Fruit fly (Drosophila melanogaster) whole organism, embryonic: Measurements from ENCODE around the gene ImpE3.
A peak's percentile ranks its signal among the peaks of the same experiment; 100 is the strongest.

Experiments
- CG12155 ChIP-seq: fragments of 200-800 bp; sonication (Bioruptor generic); optimal IDR thresholded peaks from 3 replicates; lab custom pipeline; 2016; ENCODE audit warnings: missing biosample characterization, missing genetic modification characterization
- CG12769 ChIP-seq: fragments of 200-800 bp; sonication (Bioruptor generic); optimal IDR thresholded peaks from 2 replicates; lab custom pipeline; 2019; ENCODE audit warnings: missing biosample characterization, mild to moderate bottlenecking, missing genetic modification characterization, moderate library complexity
- CG12942 ChIP-seq: fragments of 200-800 bp; sonication (Bioruptor generic); optimal IDR thresholded peaks from 3 replicates; lab custom pipeline; 2016; ENCODE audit warnings: missing biosample characterization, missing genetic modification characterization
- CG13775 ChIP-seq: fragments of 200-800 bp; sonication (Bioruptor generic); optimal IDR thresholded peaks from 3 replicates; lab custom pipeline; 2017; ENCODE audit warnings: missing biosample characterization, mild to moderate bottlenecking, missing genetic modification characterization
- CG15073 ChIP-seq: fragments of 200-800 bp; sonication (Bioruptor generic); optimal IDR thresholded peaks from 2 replicates; lab custom pipeline; 2016; ENCODE audit warnings: missing biosample characterization, missing genetic modification characterization
- CG17186 ChIP-seq: fragments of 200-800 bp; sonication (Bioruptor generic); optimal IDR thresholded peaks from 3 replicates; lab custom pipeline; 2017; ENCODE audit warnings: missing biosample characterization, missing genetic modification reagents, missing genetic modification characterization
- CG17612 ChIP-seq: fragments of 200-800 bp; sonication (Bioruptor generic); IDR thresholded peaks from 2 replicates; pipeline ENCODE4 v1.3.6; 2022; ENCODE audit warnings: missing biosample characterization, missing genetic modification characterization
- CG18476 ChIP-seq: fragments of 200-800 bp; sonication (Bioruptor generic); optimal IDR thresholded peaks from 2 replicates; lab custom pipeline; 2016; ENCODE audit warnings: missing biosample characterization, mild to moderate bottlenecking, missing genetic modification characterization
- CG2889 ChIP-seq: fragments of 200-800 bp; sonication (Bioruptor generic); IDR thresholded peaks from 3 replicates; pipeline ENCODE4 v1.3.6; 2022; ENCODE audit warnings: missing biosample characterization, missing genetic modification characterization
- CG30431 ChIP-seq: fragments of 200-800 bp; sonication (Bioruptor generic); optimal IDR thresholded peaks from 2 replicates; lab custom pipeline; 2017; ENCODE audit warnings: missing biosample characterization, missing genetic modification characterization
- CG31388 ChIP-seq: fragments of 200-800 bp; sonication (Bioruptor generic); optimal IDR thresholded peaks from 2 replicates; lab custom pipeline; 2016; ENCODE audit warnings: missing biosample characterization, missing genetic modification characterization
- CG32532 ChIP-seq: fragments of 200-800 bp; sonication (Bioruptor generic); IDR thresholded peaks from 2 replicates; pipeline ENCODE4 v1.3.6; 2022; ENCODE audit warnings: missing biosample characterization, missing genetic modification characterization
- CG32767 ChIP-seq: fragments of 200-800 bp; sonication (Bioruptor generic); IDR thresholded peaks from 2 replicates; pipeline ENCODE4 v1.3.6; 2022; ENCODE audit warnings: missing biosample characterization, missing genetic modification characterization
- CG4404 ChIP-seq: fragments of 200-800 bp; sonication (Bioruptor generic); IDR thresholded peaks from 2 replicates; pipeline ENCODE4 v1.3.6; 2022; ENCODE audit warnings: missing biosample characterization, missing genetic modification characterization
- CG4617 ChIP-seq: fragments of 200-800 bp; sonication (Bioruptor generic); optimal IDR thresholded peaks from 3 replicates; lab custom pipeline; 2016; ENCODE audit warnings: missing biosample characterization, missing genetic modification characterization, borderline replicate concordance
- CG6254 ChIP-seq: fragments of 200-800 bp; sonication (Bioruptor generic); optimal IDR thresholded peaks from 3 replicates; lab custom pipeline; 2017; ENCODE audit warnings: mild to moderate bottlenecking, missing biosample characterization, missing genetic modification reagents, missing genetic modification characterization
- CG7372 ChIP-seq: fragments of 200-800 bp; sonication (Bioruptor generic); IDR thresholded peaks from 2 replicates; pipeline ENCODE4 v1.3.6; 2022; ENCODE audit warnings: missing biosample characterization, missing genetic modification characterization
- CG7928 ChIP-seq: fragments of 200-800 bp; sonication (Bioruptor generic); optimal IDR thresholded peaks from 2 replicates; lab custom pipeline; 2017; ENCODE audit warnings: missing biosample characterization, mild to moderate bottlenecking, missing genetic modification characterization
- CG8089 ChIP-seq: fragments of 200-800 bp; sonication (Bioruptor generic); optimal IDR thresholded peaks from 3 replicates; lab custom pipeline; 2016; ENCODE audit warnings: missing biosample characterization, missing genetic modification characterization
- Doc2 ChIP-seq: fragments of 200-800 bp; sonication (Bioruptor generic); IDR thresholded peaks from 2 replicates; pipeline ENCODE4 v1.3.6; 2022; ENCODE audit warnings: missing biosample characterization, missing genetic modification characterization
- Fer3 ChIP-seq: fragments of 200-800 bp; sonication (Bioruptor generic); optimal IDR thresholded peaks from 2 replicates; lab custom pipeline; 2018; ENCODE audit warnings: missing biosample characterization, mild to moderate bottlenecking, missing genetic modification characterization, moderate library complexity
- Lhr ChIP-seq: fragments of 200-800 bp; sonication (Bioruptor generic); optimal IDR thresholded peaks from 3 replicates; lab custom pipeline; 2017; ENCODE audit warnings: mild to moderate bottlenecking, missing biosample characterization, missing genetic modification reagents, missing genetic modification characterization
- Lim3 ChIP-seq: fragments of 200-800 bp; sonication (Bioruptor generic); IDR thresholded peaks from 2 replicates; pipeline ENCODE4 v1.3.6; 2022; ENCODE audit warnings: missing biosample characterization, missing genetic modification characterization
- Mes4 ChIP-seq: fragments of 200-800 bp; sonication (Bioruptor generic); optimal IDR thresholded peaks from 2 replicates; lab custom pipeline; 2016; ENCODE audit warnings: missing biosample characterization, missing genetic modification characterization
- Opbp ChIP-seq: fragments of 200-800 bp; sonication (Bioruptor generic); IDR thresholded peaks from 3 replicates; pipeline ENCODE4 v1.3.6; 2022; ENCODE audit warnings: missing biosample characterization, missing genetic modification characterization; ENCODE audit not compliant: partially characterized antibody
- Sox100B ChIP-seq: fragments of 200-800 bp; sonication (Bioruptor generic); optimal IDR thresholded peaks from 3 replicates; lab custom pipeline; 2018; ENCODE audit warnings: missing biosample characterization, mild to moderate bottlenecking, missing genetic modification characterization
- bbx ChIP-seq: fragments of 200-800 bp; sonication (Bioruptor generic); IDR thresholded peaks from 2 replicates; pipeline ENCODE4 v1.3.6; 2022; ENCODE audit warnings: missing biosample characterization, missing genetic modification characterization; ENCODE audit not compliant: partially characterized antibody
- bcd ChIP-seq: fragments of 200-800 bp; sonication (Bioruptor generic); optimal IDR thresholded peaks from 2 replicates; lab custom pipeline; 2017; ENCODE audit warnings: missing biosample characterization, mild to moderate bottlenecking, missing genetic modification characterization
- cad ChIP-seq: fragments of >200 bp; optimal IDR thresholded peaks from 2 replicates; lab custom pipeline; 2017; ENCODE audit warnings: missing biosample characterization, missing genetic modification characterization
- caup ChIP-seq: fragments of 200-800 bp; sonication (Bioruptor generic); optimal IDR thresholded peaks from 3 replicates; lab custom pipeline; 2017; ENCODE audit warnings: missing biosample characterization, mild to moderate bottlenecking, missing genetic modification characterization, moderate library complexity; ENCODE audit not compliant: severe bottlenecking
- da ChIP-seq: fragments of 200-800 bp; sonication (Bioruptor generic); optimal IDR thresholded peaks from 2 replicates; lab custom pipeline; 2016; ENCODE audit warnings: missing biosample characterization, missing genetic modification characterization
- danr ChIP-seq: fragments of 200-800 bp; sonication (Bioruptor generic); IDR thresholded peaks from 2 replicates; pipeline ENCODE4 v1.3.6; 2022; ENCODE audit warnings: missing biosample characterization, missing genetic modification characterization
- dati ChIP-seq: fragments of 200-800 bp; sonication (Bioruptor generic); IDR thresholded peaks from 2 replicates; pipeline ENCODE4 v1.3.6; 2022; ENCODE audit warnings: missing biosample characterization, missing genetic modification characterization
- dpn ChIP-seq, 2 experiments: fragments of 200-800 bp; sonication (Bioruptor generic); optimal IDR thresholded peaks; 3 replicates each; lab custom pipeline; 2016; ENCODE audit warnings: missing biosample characterization in 2 of 2, missing genetic modification characterization in 2 of 2
- ems ChIP-seq: fragments of 200-800 bp; sonication (Bioruptor generic); optimal IDR thresholded peaks from 3 replicates; lab custom pipeline; 2016; ENCODE audit warnings: missing biosample characterization, missing genetic modification characterization
- exex ChIP-seq: fragments of 200-800 bp; sonication (Bioruptor generic); optimal IDR thresholded peaks from 4 replicates; lab custom pipeline; 2018; ENCODE audit warnings: missing biosample characterization, mild to moderate bottlenecking, missing genetic modification characterization, moderate library complexity
- fru ChIP-seq: fragments of >200 bp; optimal IDR thresholded peaks from 2 replicates; lab custom pipeline; 2017
- gcm2 ChIP-seq: fragments of 200-800 bp; sonication (Bioruptor generic); optimal IDR thresholded peaks from 2 replicates; lab custom pipeline; 2016; ENCODE audit warnings: missing biosample characterization, missing genetic modification characterization
- inv ChIP-seq: fragments of 200-800 bp; sonication (Bioruptor generic); IDR thresholded peaks from 2 replicates; pipeline ENCODE4 v1.3.6; 2022; ENCODE audit warnings: missing biosample characterization, missing genetic modification characterization; ENCODE audit not compliant: partially characterized antibody
- nerfin-1 ChIP-seq: fragments of 200-800 bp; sonication (Bioruptor generic); optimal IDR thresholded peaks from 3 replicates; lab custom pipeline; 2019; ENCODE audit warnings: missing biosample characterization, mild to moderate bottlenecking, missing genetic modification characterization, moderate library complexity
- peb ChIP-seq: fragments of 200-800 bp; sonication (Bioruptor generic); IDR thresholded peaks from 2 replicates; pipeline ENCODE4 v1.3.6; 2022; ENCODE audit warnings: missing biosample characterization, missing genetic modification characterization
- rib ChIP-seq: fragments of 200-800 bp; sonication (Bioruptor generic); IDR thresholded peaks from 2 replicates; pipeline ENCODE4 v1.3.6; 2022; ENCODE audit warnings: missing biosample characterization, missing genetic modification characterization
- sens-2 ChIP-seq: fragments of 200-800 bp; sonication (Bioruptor generic); IDR thresholded peaks from 2 replicates; pipeline ENCODE4 v1.3.6; 2022; ENCODE audit warnings: missing biosample characterization, missing genetic modification characterization
- seq ChIP-seq: fragments of 200-800 bp; sonication (Bioruptor generic); IDR thresholded peaks from 2 replicates; pipeline ENCODE4 v1.3.6; 2022; ENCODE audit warnings: missing biosample characterization, missing genetic modification characterization
- sim ChIP-seq: fragments of 200-800 bp; sonication (Bioruptor generic); IDR thresholded peaks from 2 replicates; pipeline ENCODE4 v1.3.6; 2022; ENCODE audit warnings: missing biosample characterization, missing genetic modification characterization
- sna ChIP-seq: fragments of 200-800 bp; sonication (Bioruptor generic); IDR thresholded peaks from 2 replicates; pipeline ENCODE4 v1.3.6; 2022; ENCODE audit warnings: missing biosample characterization, missing genetic modification characterization; ENCODE audit not compliant: partially characterized antibody
- so ChIP-seq: fragments of 200-800 bp; sonication (Bioruptor generic); IDR thresholded peaks from 3 replicates; pipeline ENCODE4 v1.3.6; 2022; ENCODE audit warnings: missing biosample characterization, missing genetic modification characterization
- stwl ChIP-seq: fragments of 200-800 bp; sonication (Bioruptor generic); optimal IDR thresholded peaks from 3 replicates; lab custom pipeline; 2018; ENCODE audit warnings: missing biosample characterization, mild to moderate bottlenecking, missing genetic modification characterization, moderate library complexity
- tll ChIP-seq, 2 experiments: fragments of 200-800 bp in 1 of 2; fragments of >200 bp in 1 of 2; sonication (Bioruptor generic) in 1 of 2; optimal IDR thresholded peaks; 2 replicates each; lab custom pipeline; 2017 to 2019; ENCODE audit warnings: missing biosample characterization in 2 of 2, missing genetic modification characterization in 2 of 2, mild to moderate bottlenecking in 1 of 2, moderate library complexity in 1 of 2
- unpg ChIP-seq: fragments of 200-800 bp; sonication (Bioruptor generic); optimal IDR thresholded peaks from 3 replicates; lab custom pipeline; 2018; ENCODE audit warnings: missing biosample characterization, mild to moderate bottlenecking, missing genetic modification characterization, moderate library complexity

Gene ImpE3

dm6 chr3R:8001074-8001669 is 28.2 kb downstream of the ImpE3 start, which contains the start of the genes Kmn2 and CG2698 (continued):
- TF ChIP-seq Lim3 (GFP tag; lab: Robert Waterston, UW) = peak; percentile 96
- peak; percentile 84 for TF ChIP-seq ems (GFP tag; lab: Kevin White, UChicago)
- peak; percentile 96 for TF ChIP-seq Fer3 (tag; lab: Kevin White, UChicago)
- peak; percentile 96 for TF ChIP-seq bcd (GFP tag; lab: Kevin White, UChicago)
- peak; percentile 48 for TF ChIP-seq da
- peak; percentile 96 for TF ChIP-seq caup
- TF ChIP-seq unpg = peak; percentile 95
- TF ChIP-seq CG17186 = peak; percentile 48
- TF ChIP-seq CG7372 = peak; percentile 97
- TF ChIP-seq CG31388 = peak; percentile 90
- peak; percentile 97 for TF ChIP-seq CG4404 (GFP tag; lab: Robert Waterston, UW)
- TF ChIP-seq Mes4 = peak; percentile 61
- TF ChIP-seq CG32767 (GFP tag; lab: Robert Waterston, UW) = peak; percentile 97
- TF ChIP-seq CG18476 (GFP tag; lab: Kevin White, UChicago) = peak; percentile 95
- TF ChIP-seq CG13775 = peak; percentile 94
- peak; percentile 86 for TF ChIP-seq dati (GFP tag; lab: Robert Waterston, UW)
- peak; percentile 96 for TF ChIP-seq sim (GFP tag; lab: Robert Waterston, UW)
- TF ChIP-seq seq (GFP tag; lab: Robert Waterston, UW) = peak; percentile 97
- TF ChIP-seq CG12155 (GFP tag; lab: Kevin White, UChicago) = peak; percentile 93
- TF ChIP-seq CG7928 = peak; percentile 86
- TF ChIP-seq fru (lab: Kevin White, UChicago) = no peak
- TF ChIP-seq stwl (tag; lab: Kevin White, UChicago) = peak; percentile 90
- peak; percentile 93 for TF ChIP-seq Sox100B (GFP tag; lab: Kevin White, UChicago)
- TF ChIP-seq CG30431 = peak; percentile 91
- TF ChIP-seq bbx = peak; percentile 48; the same call in 1 of the 2 replicates
- 0 out of 3 replicates have a peak, but pooled peaks have one; percentile 31 for TF ChIP-seq Opbp (GFP tag; lab: Robert Waterston, UW)
- peak; percentile 95 for TF ChIP-seq CG17612
- TF ChIP-seq so (GFP tag; lab: Robert Waterston, UW) = peak; percentile 95
- peak; percentile 92 for TF ChIP-seq Doc2 (GFP tag; lab: Robert Waterston, UW)
- TF ChIP-seq danr = peak; percentile 95
- TF ChIP-seq CG8089 (GFP tag; lab: Kevin White, UChicago) = peak; percentile 38
- peak; percentile 89 for TF ChIP-seq Lhr (GFP tag; lab: Kevin White, UChicago)
- peak; percentile 94 for TF ChIP-seq CG12942
- TF ChIP-seq sens-2 = peak; percentile 95
- peak; percentile 92 for TF ChIP-seq CG6254
- no peak for TF ChIP-seq cad
- TF ChIP-seq tll (GFP tag; optimal IDR thresholded peaks at IDR 0.05; lab: Kevin White, UChicago) = peak; percentile 37 to 41
- peak; percentile 74 for TF ChIP-seq CG12769 (tag; lab: Kevin White, UChicago)
- TF ChIP-seq gcm2 (GFP tag; lab: Kevin White, UChicago) = peak; percentile 73
- TF ChIP-seq CG2889 (GFP tag; lab: Robert Waterston, UW) = peak; percentile 97
- peak; percentile 98 for TF ChIP-seq CG32532 (GFP tag; lab: Robert Waterston, UW)
- TF ChIP-seq peb = peak; percentile 95
- peak; percentile 88 for TF ChIP-seq nerfin-1 (tag; lab: Kevin White, UChicago)
- peak; percentile 89 for TF ChIP-seq CG4617 (GFP tag; lab: Kevin White, UChicago)
- TF ChIP-seq rib (GFP tag; lab: Robert Waterston, UW) = peak; percentile 98
- TF ChIP-seq sna (GFP tag; lab: Robert Waterston, UW) = peak; percentile 43; the same call in 1 of the 2 replicates
- TF ChIP-seq exex (tag; lab: Kevin White, UChicago) = peak; percentile 76
- peak; percentile 83 to 98 for TF ChIP-seq dpn (GFP tag; optimal IDR thresholded peaks at IDR 0.05; lab: Kevin White, UChicago)
- peak; percentile 75 for TF ChIP-seq CG15073
- peak; percentile 42; the same call in 1 of the 2 replicates for TF ChIP-seq inv (GFP tag; lab: Robert Waterston, UW)
